Fruit fly (Drosophila melanogaster) whole organism, embryonic: Measurements from ENCODE around the gene CG46303.

Experiments
- Abd-B ChIP-seq: fragments of 200-800 bp; sonication (Bioruptor generic); optimal IDR thresholded peaks from 2 replicates; lab custom pipeline; 2018; ENCODE audit warnings: missing biosample characterization, mild to moderate bottlenecking, missing genetic modification characterization, moderate library complexity
- Atf3 ChIP-seq: fragments of 200-800 bp; sonication (Bioruptor generic); optimal IDR thresholded peaks from 3 replicates; lab custom pipeline; 2016; ENCODE audit warnings: missing biosample characterization, missing genetic modification characterization
- B-H1 ChIP-seq: fragments of 200-800 bp; sonication (Bioruptor generic); IDR thresholded peaks from 3 replicates; pipeline ENCODE4 v1.3.6; 2022; ENCODE audit warnings: missing biosample characterization, missing genetic modification characterization
- CG10209 ChIP-seq: fragments of 200-800 bp; sonication (Bioruptor generic); optimal IDR thresholded peaks from 3 replicates; lab custom pipeline; 2017; ENCODE audit warnings: missing biosample characterization, mild to moderate bottlenecking, missing genetic modification characterization, missing genetic modification reagents
- CG10565 ChIP-seq: fragments of 200-800 bp; sonication (Bioruptor generic); optimal IDR thresholded peaks from 3 replicates; lab custom pipeline; 2016; ENCODE audit warnings: missing biosample characterization, mild to moderate bottlenecking, missing genetic modification characterization
- CG11504 ChIP-seq: fragments of 200-800 bp; sonication (Bioruptor generic); optimal IDR thresholded peaks from 3 replicates; lab custom pipeline; 2019; ENCODE audit warnings: missing biosample characterization, mild to moderate bottlenecking, missing genetic modification characterization, moderate library complexity
- CG12236 ChIP-seq: fragments of 200-800 bp; sonication (Bioruptor generic); optimal IDR thresholded peaks from 2 replicates; lab custom pipeline; 2016; ENCODE audit warnings: missing biosample characterization, missing genetic modification characterization
- CG13775 ChIP-seq: fragments of 200-800 bp; sonication (Bioruptor generic); optimal IDR thresholded peaks from 3 replicates; lab custom pipeline; 2017; ENCODE audit warnings: missing biosample characterization, mild to moderate bottlenecking, missing genetic modification characterization
- CG14441 ChIP-seq: fragments of 200-800 bp; sonication (Bioruptor generic); IDR thresholded peaks from 2 replicates; pipeline ENCODE4 v1.3.6; 2022; ENCODE audit warnings: missing biosample characterization, missing genetic modification characterization
- CG15011 ChIP-seq: fragments of 200-800 bp; sonication (Bioruptor generic); optimal IDR thresholded peaks from 3 replicates; lab custom pipeline; 2018; ENCODE audit warnings: missing biosample characterization, mild to moderate bottlenecking, missing genetic modification characterization
- CG15479 ChIP-seq: fragments of 200-800 bp; sonication (Bioruptor generic); optimal IDR thresholded peaks from 3 replicates; lab custom pipeline; 2019; ENCODE audit warnings: missing biosample characterization, mild to moderate bottlenecking, missing genetic modification characterization, moderate library complexity
- CG15696 ChIP-seq: fragments of 200-800 bp; sonication (Bioruptor generic); optimal IDR thresholded peaks from 2 replicates; lab custom pipeline; 2019; ENCODE audit warnings: missing biosample characterization, mild to moderate bottlenecking, missing genetic modification characterization, moderate library complexity
- CG16779 ChIP-seq: fragments of 200-800 bp; sonication (Bioruptor generic); IDR thresholded peaks from 2 replicates; pipeline ENCODE4 v1.3.6; 2022; ENCODE audit warnings: missing biosample characterization, missing genetic modification characterization
- CG17328 ChIP-seq: fragments of 200-800 bp; sonication (Bioruptor generic); IDR thresholded peaks from 2 replicates; pipeline ENCODE4 v1.3.6; 2022; ENCODE audit warnings: missing biosample characterization, missing genetic modification characterization
- CG17612 ChIP-seq: fragments of 200-800 bp; sonication (Bioruptor generic); IDR thresholded peaks from 2 replicates; pipeline ENCODE4 v1.3.6; 2022; ENCODE audit warnings: missing biosample characterization, missing genetic modification characterization
- CG18599 ChIP-seq: fragments of 200-800 bp; sonication (Bioruptor generic); optimal IDR thresholded peaks from 3 replicates; lab custom pipeline; 2017; ENCODE audit warnings: missing biosample characterization, missing genetic modification characterization, mild to moderate bottlenecking, moderate library complexity, missing genetic modification reagents
- CG2129 ChIP-seq: fragments of 200-800 bp; sonication (Bioruptor generic); IDR thresholded peaks from 2 replicates; pipeline ENCODE4 v1.3.6; 2022; ENCODE audit warnings: missing biosample characterization, missing genetic modification characterization; ENCODE audit not compliant: partially characterized antibody
- CG2678 ChIP-seq: fragments of 200-800 bp; sonication (Bioruptor generic); optimal IDR thresholded peaks from 3 replicates; lab custom pipeline; 2019; ENCODE audit warnings: missing biosample characterization, mild to moderate bottlenecking, missing genetic modification characterization, moderate library complexity
- CG3407 ChIP-seq: fragments of 200-800 bp; sonication (Bioruptor generic); optimal IDR thresholded peaks from 2 replicates; lab custom pipeline; 2018; ENCODE audit warnings: missing biosample characterization, mild to moderate bottlenecking, missing genetic modification characterization
- CG34376 ChIP-seq: fragments of 200-800 bp; sonication (Bioruptor generic); optimal IDR thresholded peaks from 2 replicates; lab custom pipeline; 2018; ENCODE audit warnings: missing biosample characterization, mild to moderate bottlenecking, missing genetic modification characterization
- CG34422 ChIP-seq: fragments of 200-800 bp; sonication (Bioruptor generic); IDR thresholded peaks from 3 replicates; pipeline ENCODE4 v1.3.6; 2022; ENCODE audit warnings: missing biosample characterization, missing genetic modification characterization
- CG6175 ChIP-seq: fragments of 200-800 bp; sonication (Bioruptor generic); IDR thresholded peaks from 3 replicates; pipeline ENCODE4 v1.3.6; 2022; ENCODE audit warnings: missing biosample characterization, missing genetic modification characterization
- CG6689 ChIP-seq: fragments of 200-800 bp; sonication (Bioruptor generic); IDR thresholded peaks from 2 replicates; pipeline ENCODE4 v1.3.6; 2022; ENCODE audit warnings: missing biosample characterization, missing genetic modification characterization
- CG9437 ChIP-seq: fragments of 200-800 bp; sonication (Bioruptor generic); optimal IDR thresholded peaks from 2 replicates; lab custom pipeline; 2018; ENCODE audit warnings: missing biosample characterization, mild to moderate bottlenecking, missing genetic modification characterization
- CkIIα-i1 ChIP-seq: fragments of 200-800 bp; sonication (Bioruptor generic); IDR thresholded peaks from 2 replicates; pipeline ENCODE4 v1.3.6; 2022; ENCODE audit warnings: missing biosample characterization, missing genetic modification characterization
- Dll ChIP-seq: fragments of 200-800 bp; sonication (Bioruptor generic); IDR thresholded peaks from 4 replicates; pipeline ENCODE4 v1.3.6; 2022; ENCODE audit warnings: missing biosample characterization, missing genetic modification characterization; ENCODE audit not compliant: partially characterized antibody
- Doc2 ChIP-seq: fragments of 200-800 bp; sonication (Bioruptor generic); IDR thresholded peaks from 2 replicates; pipeline ENCODE4 v1.3.6; 2022; ENCODE audit warnings: missing biosample characterization, missing genetic modification characterization
- Gug ChIP-seq: fragments of 200-800 bp; sonication (Bioruptor generic); IDR thresholded peaks from 4 replicates; pipeline ENCODE4 v1.3.6; 2022; ENCODE audit warnings: missing biosample characterization, missing genetic modification characterization
- Hmx ChIP-seq: fragments of 200-800 bp; sonication (Bioruptor generic); optimal IDR thresholded peaks from 2 replicates; lab custom pipeline; 2016; ENCODE audit warnings: missing biosample characterization, missing genetic modification characterization
- Hr78 ChIP-seq, 2 experiments: fragments of 200-800 bp in 1 of 2; fragments of >200 bp in 1 of 2; sonication (Bioruptor generic) in 1 of 2; optimal IDR thresholded peaks; 2 replicates each; lab custom pipeline; 2017 to 2019; ENCODE audit warnings: missing biosample characterization in 2 of 2, missing genetic modification characterization in 2 of 2, mild to moderate bottlenecking in 1 of 2, moderate library complexity in 1 of 2
- Kr ChIP-seq: fragments of 200-800 bp; sonication (Bioruptor generic); optimal IDR thresholded peaks from 2 replicates; lab custom pipeline; 2017; ENCODE audit warnings: missing biosample characterization, mild to moderate bottlenecking, missing genetic modification characterization
- NFAT ChIP-seq: fragments of 200-800 bp; sonication (Bioruptor generic); IDR thresholded peaks from 2 replicates; pipeline ENCODE4 v1.3.6; 2022; ENCODE audit warnings: missing biosample characterization, missing genetic modification characterization
- NK7.1 ChIP-seq: fragments of 200-800 bp; sonication (Bioruptor generic); optimal IDR thresholded peaks from 3 replicates; lab custom pipeline; 2016; ENCODE audit warnings: missing biosample characterization, missing genetic modification characterization
- Optix ChIP-seq: fragments of 200-800 bp; sonication (Bioruptor generic); IDR thresholded peaks from 3 replicates; pipeline ENCODE4 v1.3.6; 2022; ENCODE audit warnings: missing biosample characterization, missing genetic modification characterization
- Tbp ChIP-seq: fragments of >200 bp; optimal IDR thresholded peaks from 2 replicates; lab custom pipeline; 2018; ENCODE audit warnings: missing biosample characterization, missing genetic modification characterization
- Usf ChIP-seq: fragments of 200-800 bp; sonication (Bioruptor generic); optimal IDR thresholded peaks from 2 replicates; lab custom pipeline; 2017; ENCODE audit warnings: missing genotype, missing biosample characterization, missing genetic modification characterization
- Xrp1 ChIP-seq: fragments of 200-800 bp; sonication (Bioruptor generic); IDR thresholded peaks from 2 replicates; pipeline ENCODE4 v1.3.6; 2022; ENCODE audit warnings: missing biosample characterization, missing genetic modification characterization
- cad ChIP-seq: fragments of >200 bp; optimal IDR thresholded peaks from 2 replicates; lab custom pipeline; 2017; ENCODE audit warnings: missing biosample characterization, missing genetic modification characterization
- chinmo ChIP-seq: fragments of 200-800 bp; sonication (Bioruptor generic); IDR thresholded peaks from 4 replicates; pipeline ENCODE4 v1.3.6; 2022; ENCODE audit warnings: missing biosample characterization, missing genetic modification characterization; ENCODE audit not compliant: partially characterized antibody
- croc ChIP-seq: fragments of 200-800 bp; sonication (Bioruptor generic); conservative IDR thresholded peaks from 3 replicates; pipeline ENCODE4 v1.3.6; 2022; ENCODE audit warnings: missing biosample characterization, missing genetic modification characterization
- eyg ChIP-seq: fragments of 200-800 bp; sonication (Bioruptor generic); optimal IDR thresholded peaks from 3 replicates; lab custom pipeline; 2016; ENCODE audit warnings: missing biosample characterization, missing genetic modification characterization
- h ChIP-seq: fragments of >200 bp; optimal IDR thresholded peaks from 2 replicates; lab custom pipeline; 2017
- hkb ChIP-seq, 2 experiments: fragments of 200-800 bp in 1 of 2; fragments of >200 bp in 1 of 2; sonication (Bioruptor generic) in 1 of 2; IDR thresholded peaks in 1 of 2; optimal IDR thresholded peaks in 1 of 2; 2 replicates each; pipeline versions ENCODE4 v1.3.6 to Lab custom; 2017 to 2022; ENCODE audit warnings: missing biosample characterization in 1 of 2, missing genetic modification characterization in 1 of 2
- lilli ChIP-seq: fragments of 200-800 bp; sonication (Bioruptor generic); optimal IDR thresholded peaks from 3 replicates; lab custom pipeline; 2016; ENCODE audit warnings: missing biosample characterization, missing genetic modification characterization
- nerfin-1 ChIP-seq: fragments of 200-800 bp; sonication (Bioruptor generic); optimal IDR thresholded peaks from 3 replicates; lab custom pipeline; 2019; ENCODE audit warnings: missing biosample characterization, mild to moderate bottlenecking, missing genetic modification characterization, moderate library complexity
- psq ChIP-seq: fragments of 200-800 bp; sonication (Bioruptor generic); optimal IDR thresholded peaks from 2 replicates; lab custom pipeline; 2017; ENCODE audit warnings: missing biosample characterization, missing genetic modification characterization
- pum ChIP-seq: fragments of 200-800 bp; sonication (Bioruptor generic); optimal IDR thresholded peaks from 2 replicates; lab custom pipeline; 2016; ENCODE audit warnings: missing biosample characterization, missing genetic modification characterization
- pzg ChIP-seq: fragments of 200-800 bp; sonication (Bioruptor generic); optimal IDR thresholded peaks from 3 replicates; lab custom pipeline; 2018; ENCODE audit warnings: missing biosample characterization, mild to moderate bottlenecking, missing genetic modification characterization, moderate library complexity
- ssp ChIP-seq: fragments of 200-800 bp; sonication (Bioruptor generic); IDR thresholded peaks from 2 replicates; pipeline ENCODE4 v1.3.6; 2022; ENCODE audit warnings: missing biosample characterization, missing genetic modification characterization
- stwl ChIP-seq: fragments of 200-800 bp; sonication (Bioruptor generic); optimal IDR thresholded peaks from 3 replicates; lab custom pipeline; 2018; ENCODE audit warnings: missing biosample characterization, mild to moderate bottlenecking, missing genetic modification characterization, moderate library complexity
- tgo ChIP-seq: fragments of 200-800 bp; sonication (Bioruptor generic); IDR thresholded peaks from 3 replicates; pipeline ENCODE4 v1.3.6; 2022; ENCODE audit warnings: missing biosample characterization, missing genetic modification characterization
- yki ChIP-seq: fragments of >200 bp; optimal IDR thresholded peaks from 3 replicates; lab custom pipeline; 2018

CG46303 gene

DNA sequence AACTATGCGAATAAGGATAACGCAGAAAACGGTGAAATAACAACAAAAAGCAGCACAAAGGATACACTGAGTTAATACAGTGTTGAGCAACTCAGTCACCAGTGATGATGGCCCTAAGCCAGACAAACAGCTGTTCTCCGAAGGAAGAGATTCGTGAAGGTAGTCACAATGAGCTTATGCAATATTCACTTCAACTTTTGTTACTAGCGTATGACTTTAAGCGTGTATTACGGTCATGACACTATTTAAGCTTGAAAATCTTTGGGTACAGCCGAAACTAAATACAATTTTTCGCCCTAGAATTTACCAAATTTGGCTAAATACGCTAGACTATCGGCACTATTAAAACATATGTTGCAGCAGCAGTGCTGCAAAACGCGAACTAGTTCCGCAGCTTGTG, 34.4 kb downstream of the CG46303 start, which contains the start of the genes disp and ECSIT (continued):
- TF ChIP-seq CG9437 (no peak), CG15479 (no peak), h (lab: Kevin White, UChicago) (no peak), NFAT (GFP tag; lab: Robert Waterston, UW) (no peak; the same call in 1 of the 2 replicates), CG15011 (GFP tag; lab: Kevin White, UChicago) (no peak), CG10565 (GFP tag; lab: Kevin White, UChicago) (no peak), nerfin-1 (tag; lab: Kevin White, UChicago) (no peak), CG17328 (GFP tag; lab: Robert Waterston, UW) (no peak), hkb (optimal IDR thresholded peaks at IDR 0.05; lab: Kevin White, UChicago) (peak; percentile 79), hkb (GFP tag; IDR thresholded peaks at IDR 0.05; lab: Robert Waterston, UW) (no peak), CG2129 (GFP tag; lab: Robert Waterston, UW) (no peak), CG15696 (tag; lab: Kevin White, UChicago) (no peak), B-H1 (GFP tag; lab: Robert Waterston, UW) (no peak), CkIIα-i1 (GFP tag; lab: Robert Waterston, UW) (no peak), CG11504 (tag; lab: Kevin White, UChicago) (no peak), cad (GFP tag; lab: Kevin White, UChicago) (no peak), chinmo (no peak), Abd-B (GFP tag; lab: Kevin White, UChicago) (no peak), Dll (GFP tag; lab: Robert Waterston, UW) (no peak), Usf (peak; percentile 16), Doc2 (GFP tag; lab: Robert Waterston, UW) (no peak), CG3407 (GFP tag; lab: Kevin White, UChicago) (no peak), CG17612 (no peak), Kr (GFP tag; lab: Kevin White, UChicago) (no peak), yki (no peak), Hr78 (GFP tag; optimal IDR thresholded peaks at IDR 0.05; lab: Kevin White, UChicago) (no peak), CG34376 (GFP tag; lab: Kevin White, UChicago) (peak; percentile 22), Xrp1 (GFP tag; lab: Robert Waterston, UW) (no peak), Tbp (GFP tag; lab: Kevin White, UChicago) (peak; percentile 30), CG6175 (GFP tag; lab: Robert Waterston, UW) (no peak), Atf3 (GFP tag; lab: Kevin White, UChicago) (no peak), CG6689 (GFP tag; lab: Robert Waterston, UW) (peak; percentile 48; the same call in 1 of the 2 replicates), tgo (GFP tag; lab: Robert Waterston, UW) (no peak), CG14441 (GFP tag; lab: Robert Waterston, UW) (no peak), pzg (GFP tag; lab: Kevin White, UChicago) (peak; percentile 50), Hmx (GFP tag; lab: Kevin White, UChicago) (no peak), CG16779 (GFP tag; lab: Robert Waterston, UW) (no peak), CG13775 (GFP tag; lab: Kevin White, UChicago) (peak; percentile 26), stwl (tag; lab: Kevin White, UChicago) (peak; percentile 53), pum (GFP tag; lab: Kevin White, UChicago) (no peak), eyg (GFP tag; lab: Kevin White, UChicago) (no peak), Gug (GFP tag; lab: Robert Waterston, UW) (no peak), CG12236 (no peak), lilli (GFP tag; lab: Kevin White, UChicago) (peak; percentile 23), psq (no peak), croc (GFP tag; lab: Robert Waterston, UW) (no peak), CG18599 (GFP tag; lab: Kevin White, UChicago) (no peak), CG2678 (no peak), CG34422 (GFP tag; lab: Robert Waterston, UW) (no peak), CG10209 (GFP tag; lab: Kevin White, UChicago) (peak; percentile 38), Optix (GFP tag; lab: Robert Waterston, UW) (no peak), ssp (no peak), NK7.1 (GFP tag; lab: Kevin White, UChicago) (no peak)
